Worm (Caenorhabditis elegans) whole organism, late embryonic: Measurements from ENCODE around the gene msp-74.
"Not testable (repeated sequence)": the region's sequence is repeated elsewhere in the genome, so short reads cannot be mapped to it uniquely, and the experiment has no call there.

Experiments used
- F13H6.1 ChIP-seq: sonication (generic microtip); optimal IDR thresholded peaks from 2 replicates; lab custom pipeline; 2016; ENCODE audit warnings: missing genetic modification characterization, missing compliant biosample characterization
- K02D7.2 ChIP-seq: sonication (generic microtip); optimal IDR thresholded peaks from 2 replicates; lab custom pipeline; 2017; ENCODE audit warnings: mild to moderate bottlenecking, missing genetic modification characterization, missing compliant biosample characterization
- T23F11.4 ChIP-seq: fragments of 200-800 bp; sonication (Bioruptor generic); optimal IDR thresholded peaks from 2 replicates; lab custom pipeline; 2018; ENCODE audit warnings: mild to moderate bottlenecking, missing genetic modification characterization, missing compliant biosample characterization
- ahr-1 ChIP-seq: sonication (generic microtip); optimal IDR thresholded peaks from 2 replicates; lab custom pipeline; 2016; ENCODE audit warnings: missing genetic modification characterization, missing compliant biosample characterization
- ama-1 ChIP-seq: fragments of 150-350 bp; optimal IDR thresholded peaks from 2 replicates; lab custom pipeline; 2014
- ceh-18 ChIP-seq: sonication (generic microtip); optimal IDR thresholded peaks from 2 replicates; lab custom pipeline; 2016; ENCODE audit warnings: missing genetic modification characterization, missing compliant biosample characterization
- ceh-24 ChIP-seq: sonication (generic microtip); optimal IDR thresholded peaks from 2 replicates; lab custom pipeline; 2016; ENCODE audit warnings: mild to moderate bottlenecking, missing genetic modification characterization, missing compliant biosample characterization
- ceh-30 ChIP-seq: fragments of 150-350 bp; optimal IDR thresholded peaks from 2 replicates; lab custom pipeline; 2014; ENCODE audit warnings: missing biosample characterization, missing genetic modification characterization
- ceh-31 ChIP-seq: sonication (generic microtip); optimal IDR thresholded peaks from 2 replicates; lab custom pipeline; 2016; ENCODE audit warnings: missing genetic modification characterization, missing compliant biosample characterization
- ceh-34 ChIP-seq: sonication (generic microtip); optimal IDR thresholded peaks from 2 replicates; lab custom pipeline; 2016; ENCODE audit warnings: mild to moderate bottlenecking, missing genetic modification characterization, missing compliant biosample characterization
- elt-2 ChIP-seq: sonication (generic microtip); optimal IDR thresholded peaks from 2 replicates; lab custom pipeline; 2016; ENCODE audit warnings: missing genetic modification reagents, missing genetic modification characterization, missing compliant biosample characterization
- elt-4 ChIP-seq: sonication (generic microtip); optimal IDR thresholded peaks from 2 replicates; lab custom pipeline; 2016; ENCODE audit warnings: missing genetic modification characterization, missing compliant biosample characterization
- eyg-1 ChIP-seq: sonication (generic microtip); optimal IDR thresholded peaks from 2 replicates; lab custom pipeline; 2016; ENCODE audit warnings: missing genotype, missing genetic modification characterization, missing compliant biosample characterization
- fax-1 ChIP-seq: sonication (generic microtip); optimal IDR thresholded peaks from 2 replicates; lab custom pipeline; 2016; ENCODE audit warnings: missing genotype, missing genetic modification characterization, missing compliant biosample characterization
- fkh-10 ChIP-seq: fragments of 150-350 bp; optimal IDR thresholded peaks from 2 replicates; lab custom pipeline; 2014; ENCODE audit warnings: missing biosample characterization, missing genetic modification reagents, missing genetic modification characterization
- gmeb-2 ChIP-seq: sonication (generic microtip); optimal IDR thresholded peaks from 2 replicates; lab custom pipeline; 2016; ENCODE audit warnings: missing genetic modification characterization, inconsistent platforms, missing compliant biosample characterization
- hlh-13 ChIP-seq: fragments of 200-800 bp; sonication (Bioruptor generic); optimal IDR thresholded peaks from 2 replicates; lab custom pipeline; 2018; ENCODE audit warnings: mild to moderate bottlenecking, missing genetic modification characterization, missing compliant biosample characterization
- hlh-15 ChIP-seq: sonication (generic microtip); optimal IDR thresholded peaks from 2 replicates; lab custom pipeline; 2016; ENCODE audit warnings: missing genetic modification characterization, missing compliant biosample characterization
- hlh-30 ChIP-seq: sonication (generic microtip); optimal IDR thresholded peaks from 2 replicates; lab custom pipeline; 2017; ENCODE audit warnings: antibody characterized with exemption, missing genetic modification characterization, missing compliant biosample characterization; ENCODE audit not compliant: insufficient read depth
- lin-11 ChIP-seq: fragments of 200-800 bp; sonication (Bioruptor generic); optimal IDR thresholded peaks from 2 replicates; lab custom pipeline; 2018; ENCODE audit warnings: mild to moderate bottlenecking, missing genetic modification characterization, missing compliant biosample characterization
- mec-3 ChIP-seq: sonication (generic microtip); optimal IDR thresholded peaks from 2 replicates; lab custom pipeline; 2016; ENCODE audit warnings: borderline replicate concordance, missing genetic modification characterization, missing compliant biosample characterization
- nfya-1 ChIP-seq: sonication (generic microtip); optimal IDR thresholded peaks from 2 replicates; lab custom pipeline; 2017; ENCODE audit warnings: missing genetic modification characterization, mild to moderate bottlenecking, missing compliant biosample characterization, antibody characterized with exemption, moderate library complexity
- nhr-232 ChIP-seq: sonication (generic microtip); optimal IDR thresholded peaks from 2 replicates; lab custom pipeline; 2016; ENCODE audit warnings: missing genetic modification characterization, missing compliant biosample characterization
- npax-4 ChIP-seq: sonication (generic microtip); optimal IDR thresholded peaks from 2 replicates; lab custom pipeline; 2016; ENCODE audit warnings: missing genetic modification characterization, missing compliant biosample characterization
- odd-2 ChIP-seq: sonication (generic microtip); optimal IDR thresholded peaks from 2 replicates; lab custom pipeline; 2017; ENCODE audit warnings: antibody characterized with exemption, mild to moderate bottlenecking, missing genetic modification characterization, missing compliant biosample characterization
- pqm-1 ChIP-seq: sonication (generic microtip); optimal IDR thresholded peaks from 2 replicates; lab custom pipeline; 2016; ENCODE audit warnings: missing genetic modification characterization, missing compliant biosample characterization
- pros-1 ChIP-seq: fragments of 150-350 bp; optimal IDR thresholded peaks from 2 replicates; lab custom pipeline; 2014; ENCODE audit warnings: missing biosample characterization, missing genetic modification reagents, missing genetic modification characterization
- sox-4 ChIP-seq: sonication (generic microtip); optimal IDR thresholded peaks from 2 replicates; lab custom pipeline; 2017; ENCODE audit warnings: mild to moderate bottlenecking, missing genetic modification characterization, inconsistent platforms, missing compliant biosample characterization
- unc-3 ChIP-seq, 2 experiments: fragments of 200-800 bp in 1 of 2; sonication (Bioruptor generic) in 1 of 2; sonication (generic microtip) in 1 of 2; conservative IDR thresholded peaks in 1 of 2; optimal IDR thresholded peaks in 1 of 2; 2 replicates each; pipeline versions ENCODE4 v1.3.6 to Lab custom; 2016 to 2022; ENCODE audit warnings: missing compliant biosample characterization in 2 of 2, missing genetic modification characterization in 2 of 2, missing genetic modification reagents in 1 of 2
- unc-42 ChIP-seq: sonication (generic microtip); optimal IDR thresholded peaks from 2 replicates; lab custom pipeline; 2016; ENCODE audit warnings: missing genotype, missing genetic modification characterization, missing compliant biosample characterization
- unc-55 ChIP-seq: sonication (generic microtip); optimal IDR thresholded peaks from 2 replicates; lab custom pipeline; 2017; ENCODE audit warnings: missing biosample characterization, missing genetic modification reagents, missing genetic modification characterization
- unc-86 ChIP-seq: sonication (generic microtip); optimal IDR thresholded peaks from 2 replicates; lab custom pipeline; 2016; ENCODE audit warnings: missing genetic modification characterization, missing compliant biosample characterization
- zip-5 ChIP-seq: sonication (generic microtip); optimal IDR thresholded peaks from 2 replicates; lab custom pipeline; 2016; ENCODE audit warnings: missing genetic modification characterization, missing compliant biosample characterization
- ztf-16 ChIP-seq: sonication (generic microtip); optimal IDR thresholded peaks from 2 replicates; lab custom pipeline; 2017; ENCODE audit warnings: missing genetic modification characterization, missing compliant biosample characterization

The msp-74 gene

ce11 chrII:5115235-5115634, at the start of gene msp-74:
Gene msp-74 (minus strand): TSS chrII:5115335.
- TF ChIP-seq npax-4 (tag; lab: Kevin White, UChicago); unc-55 (GFP tag; lab: Kevin White, UChicago); nhr-232 (tag; lab: Kevin White, UChicago): not testable (repeated sequence)

- TF ChIP-seq hlh-15 (tag; lab: Kevin White, UChicago) (no peak), zip-5 (no peak)
- TF ChIP-seq, all 69 proteins: peak for 0
These were observed 48.1 kb upstream of the msp-74 start, which contains the start of gene srb-5 for ce11 chrII:5163283-5163682. Gene srb-5 (minus strand): TSS chrII:5163383.

ce11 chrII:5161102-5161501, 46.0 kb upstream of the msp-74 start, which contains the start of gene C27D6.11:
Gene C27D6.11 (minus strand): TSS chrII:5161202.
- TF ChIP-seq ceh-34 (tag; lab: Kevin White, UChicago) (no peak), unc-55 (GFP tag; lab: Kevin White, UChicago) (no peak), elt-4 (tag; lab: Kevin White, UChicago) (no peak), odd-2 (tag; lab: Kevin White, UChicago) (no peak), ceh-18 (tag; lab: Kevin White, UChicago) (no peak), pros-1 (tag; lab: Kevin White, UChicago) (no peak)

- not testable (repeated sequence) for TF ChIP-seq sox-4 (tag; lab: Kevin White, UChicago); unc-86; eyg-1
These were observed 43.6 kb upstream of the msp-74 start, which contains the start of gene F58A6.9 for ce11 chrII:5158774-5159173. Gene F58A6.9 (minus strand): TSS chrII:5158874.

ce11 chrII:5157525-5157924, 42.4 kb upstream of the msp-74 start, which contains the start of gene srb-13:
Gene srb-13 (minus strand): TSS chrII:5157625.
- TF ChIP-seq K02D7.2 (tag; lab: Kevin White, UChicago), result no peak
- TF ChIP-seq npax-4 (tag; lab: Kevin White, UChicago), result no peak
- TF ChIP-seq fkh-10 (GFP tag; lab: Kevin White, UChicago), result no peak
- TF ChIP-seq ceh-24 (tag; lab: Kevin White, UChicago), result no peak
- TF ChIP-seq, all 69 proteins: peak for 0

- TF ChIP-seq gmeb-2, result no peak
- TF ChIP-seq elt-2 (tag; lab: Kevin White, UChicago), result no peak
- TF ChIP-seq lin-11 (tag; lab: Kevin White, UChicago), result no peak
- no peak for TF ChIP-seq unc-3 (GFP tag; conservative IDR thresholded peaks at IDR 0.05; lab: Robert Waterston, UW)
- TF ChIP-seq unc-3 (tag; optimal IDR thresholded peaks at IDR 0.05; lab: Kevin White, UChicago), result no peak
- TF ChIP-seq hlh-30 (tag; lab: Kevin White, UChicago), result no peak
- no peak for TF ChIP-seq unc-86
- no peak for TF ChIP-seq ceh-31 (tag; lab: Kevin White, UChicago)
- TF ChIP-seq pqm-1, result no peak
These were observed 41.8 kb upstream of the msp-74 start, which contains the start of gene msp-45 for ce11 chrII:5156983-5157382. Gene msp-45 (minus strand): TSS chrII:5157083.

ce11 chrII:5154540-5154939, 39.4 kb upstream of the msp-74 start, which contains the start of gene srb-12:
Gene srb-12 (minus strand): TSS chrII:5154640.
- TF ChIP-seq F13H6.1 (tag; lab: Kevin White, UChicago), result no peak
- TF ChIP-seq hlh-13, result no peak
- TF ChIP-seq K02D7.2 (tag; lab: Kevin White, UChicago), result no peak
- no peak for TF ChIP-seq zip-5
- no peak for TF ChIP-seq ahr-1 (tag; lab: Kevin White, UChicago)
- no peak for TF ChIP-seq hlh-30 (tag; lab: Kevin White, UChicago)
- TF ChIP-seq ztf-16 (tag; lab: Kevin White, UChicago), result no peak
- TF ChIP-seq ceh-30 (tag; lab: Kevin White, UChicago), result no peak
- no peak for TF ChIP-seq ama-1 (lab: Kevin White, UChicago)
- no peak for TF ChIP-seq ceh-31 (tag; lab: Kevin White, UChicago)
- no peak for TF ChIP-seq nfya-1 (tag; lab: Kevin White, UChicago)
- no peak for TF ChIP-seq unc-42
- TF ChIP-seq lin-11 (tag; lab: Kevin White, UChicago), result no peak
- no peak for TF ChIP-seq fax-1 (tag; lab: Kevin White, UChicago)
- TF ChIP-seq T23F11.4 (GFP tag; lab: Kevin White, UChicago), result no peak
- no peak for TF ChIP-seq mec-3 (tag; lab: Kevin White, UChicago)
